Worm (Caenorhabditis elegans) whole organism, L2 larva: ENCODE data around the gene W01A11.7.

Experiments
- C34F6.9 ChIP-seq: fragments of 150-350 bp; optimal IDR thresholded peaks from 2 replicates; lab custom pipeline; 2014; ENCODE audit warnings: missing biosample characterization, missing genetic modification characterization
- R02D3.7 ChIP-seq: fragments of 150-350 bp; optimal IDR thresholded peaks from 2 replicates; lab custom pipeline; 2014; ENCODE audit warnings: missing biosample characterization, missing genetic modification characterization
- Y55F3AM.14 ChIP-seq: fragments of 200-800 bp; sonication (Bioruptor generic); optimal IDR thresholded peaks from 2 replicates; lab custom pipeline; 2018; ENCODE audit warnings: mild to moderate bottlenecking, missing genetic modification characterization, missing compliant biosample characterization
- ZK546.5 ChIP-seq: sonication (generic microtip); optimal IDR thresholded peaks from 2 replicates; lab custom pipeline; 2017; ENCODE audit warnings: missing biosample characterization, missing genetic modification characterization
- blmp-1 ChIP-seq: sonication (generic microtip); optimal IDR thresholded peaks from 2 replicates; lab custom pipeline; 2017; ENCODE audit warnings: missing genetic modification characterization, mild to moderate bottlenecking, missing compliant biosample characterization, antibody characterized with exemption, moderate library complexity; ENCODE audit not compliant: insufficient read depth
- crh-2 ChIP-seq: sonication (generic microtip); optimal IDR thresholded peaks from 2 replicates; lab custom pipeline; 2017; ENCODE audit warnings: missing biosample characterization, missing genetic modification characterization
- elt-3 ChIP-seq: sonication (generic microtip); optimal IDR thresholded peaks from 2 replicates; lab custom pipeline; 2017; ENCODE audit warnings: missing biosample characterization, missing genetic modification characterization
- fos-1 ChIP-seq: fragments of 150-350 bp; optimal IDR thresholded peaks from 2 replicates; lab custom pipeline; 2014; ENCODE audit warnings: missing biosample characterization, missing genetic modification characterization
- gmeb-1 ChIP-seq: fragments of 150-350 bp; optimal IDR thresholded peaks from 2 replicates; lab custom pipeline; 2014; ENCODE audit warnings: missing biosample characterization, missing genetic modification characterization
- lin-13 ChIP-seq: fragments of 150-350 bp; optimal IDR thresholded peaks from 2 replicates; lab custom pipeline; 2014; ENCODE audit warnings: missing biosample characterization, missing genetic modification reagents, missing genetic modification characterization
- lin-39 ChIP-seq: fragments of 150-350 bp; optimal IDR thresholded peaks from 2 replicates; lab custom pipeline; 2014; ENCODE audit warnings: missing biosample characterization, missing genetic modification reagents, missing genetic modification characterization
- lsy-2 ChIP-seq, 2 experiments: fragments of 150-350 bp in 1 of 2; sonication (generic microtip) in 1 of 2; optimal IDR thresholded peaks; 2 replicates each; lab custom pipeline; 2014 to 2017; ENCODE audit warnings: missing biosample characterization in 2 of 2, missing genetic modification characterization in 2 of 2
- mdl-1 ChIP-seq, 2 experiments: fragments of 150-350 bp in 1 of 2; sonication (generic microtip) in 1 of 2; optimal IDR thresholded peaks; 2 replicates each; lab custom pipeline; 2017; ENCODE audit warnings: missing biosample characterization in 2 of 2, missing genetic modification characterization in 2 of 2
- nhr-11 ChIP-seq: fragments of 150-350 bp; optimal IDR thresholded peaks from 2 replicates; lab custom pipeline; 2014; ENCODE audit warnings: missing biosample characterization, missing genetic modification characterization
- nhr-12 ChIP-seq: fragments of 150-350 bp; optimal IDR thresholded peaks from 2 replicates; lab custom pipeline; 2014; ENCODE audit warnings: missing biosample characterization, missing genetic modification characterization
- nhr-21 ChIP-seq: fragments of 150-350 bp; optimal IDR thresholded peaks from 2 replicates; lab custom pipeline; 2014; ENCODE audit warnings: missing biosample characterization, missing genetic modification characterization
- nhr-237 ChIP-seq: fragments of 150-350 bp; optimal IDR thresholded peaks from 2 replicates; lab custom pipeline; 2014; ENCODE audit warnings: missing biosample characterization, missing genetic modification characterization
- nhr-6 ChIP-seq: fragments of 150-350 bp; optimal IDR thresholded peaks from 2 replicates; lab custom pipeline; 2014; ENCODE audit warnings: missing biosample characterization, missing genetic modification characterization
- nhr-77 ChIP-seq: fragments of 150-350 bp; optimal IDR thresholded peaks from 2 replicates; lab custom pipeline; 2014; ENCODE audit warnings: missing biosample characterization, missing genetic modification characterization
- peb-1 ChIP-seq: fragments of 150-350 bp; optimal IDR thresholded peaks from 2 replicates; lab custom pipeline; 2014; ENCODE audit warnings: missing biosample characterization, missing genetic modification characterization
- sem-4 ChIP-seq: fragments of 150-350 bp; optimal IDR thresholded peaks from 2 replicates; lab custom pipeline; 2014; ENCODE audit warnings: missing biosample characterization, missing genetic modification reagents, missing genetic modification characterization
- skn-1 ChIP-seq: sonication (generic microtip); optimal IDR thresholded peaks from 2 replicates; lab custom pipeline; 2017; ENCODE audit warnings: missing biosample characterization, missing genetic modification characterization
- sma-3 ChIP-seq: sonication (generic microtip); optimal IDR thresholded peaks from 2 replicates; lab custom pipeline; 2016; ENCODE audit warnings: missing genetic modification reagents, missing genetic modification characterization, missing compliant biosample characterization
- sma-9 ChIP-seq, 2 experiments: fragments of 150-350 bp in 1 of 2; sonication (generic microtip) in 1 of 2; optimal IDR thresholded peaks; 2 replicates each; lab custom pipeline; 2014 to 2016; ENCODE audit warnings: missing genetic modification characterization in 2 of 2, mild to moderate bottlenecking in 1 of 2, missing biosample characterization in 1 of 2, missing compliant biosample characterization in 1 of 2, missing genetic modification reagents in 1 of 2, moderate library complexity in 1 of 2
- snpc-4 ChIP-seq: fragments of 150-350 bp; optimal IDR thresholded peaks from 2 replicates; lab custom pipeline; 2014; ENCODE audit warnings: missing biosample characterization, missing genetic modification characterization
- unc-55 ChIP-seq: fragments of 150-350 bp; sonication (generic microtip); optimal IDR thresholded peaks from 3 replicates; lab custom pipeline; 2014; ENCODE audit warnings: missing biosample characterization, missing genetic modification reagents, missing genetic modification characterization
- unc-62 ChIP-seq: fragments of 150-350 bp; optimal IDR thresholded peaks from 2 replicates; lab custom pipeline; 2014; ENCODE audit warnings: missing biosample characterization, missing genetic modification reagents, missing genetic modification characterization
- zag-1 ChIP-seq: fragments of 150-350 bp; optimal IDR thresholded peaks from 2 replicates; lab custom pipeline; 2014; ENCODE audit warnings: missing biosample characterization, missing genetic modification characterization
- ztf-11 ChIP-seq: sonication (generic microtip); optimal IDR thresholded peaks from 2 replicates; lab custom pipeline; 2017; ENCODE audit warnings: missing biosample characterization, missing genetic modification characterization
- ztf-4 ChIP-seq: fragments of 150-350 bp; optimal IDR thresholded peaks from 2 replicates; lab custom pipeline; 2014; ENCODE audit warnings: missing biosample characterization, missing genetic modification characterization

W01A11.7 gene

ce11 chrV:6514887-6515324 is 9.7 kb upstream of the W01A11.7 start, which contains the start of gene dpy-11 (continued):
- peak; percentile 43 for TF ChIP-seq Y55F3AM.14 (GFP tag; lab: Kevin White, UChicago)
- no peak for TF ChIP-seq nhr-12
- TF ChIP-seq elt-3: no peak
- peak in 1 of 2 experiments; percentile 51 for TF ChIP-seq lsy-2 (tag; optimal IDR thresholded peaks at IDR 0.05; lab: Kevin White, UChicago)
- no peak for TF ChIP-seq unc-55 (GFP tag; lab: Kevin White, UChicago)
- TF ChIP-seq lin-13: peak; percentile 34

ce11 chrV:6513786-6514430 is 8.7 kb upstream of the W01A11.7 start:
- TF ChIP-seq nhr-21 (tag; lab: Kevin White, UChicago) (peak; percentile 37), nhr-77 (tag; lab: Kevin White, UChicago) (no peak), sma-9 (GFP tag; optimal IDR thresholded peaks at IDR 0.05; lab: Kevin White, UChicago) (peak; percentile 13), sma-9 (tag; optimal IDR thresholded peaks at IDR 0.05; lab: Kevin White, UChicago) (no peak)
- TF ChIP-seq, all 48 proteins: peak for 2

- peak; percentile 8 for TF ChIP-seq nhr-21 (tag; lab: Kevin White, UChicago)
- no peak for TF ChIP-seq unc-62
- TF ChIP-seq nhr-237: no peak
- TF ChIP-seq skn-1 (tag; lab: Kevin White, UChicago): no peak
- peak; percentile 7 for TF ChIP-seq fos-1 (tag; lab: Kevin White, UChicago)
- no peak for TF ChIP-seq peb-1 (tag; lab: Kevin White, UChicago)
- no peak for TF ChIP-seq snpc-4 (tag; lab: Kevin White, UChicago)
- no peak for TF ChIP-seq sma-3 (GFP tag; lab: Kevin White, UChicago)
- TF ChIP-seq R02D3.7: no peak
Observed at ce11 chrV:6513356-6513755, 8.2 kb upstream of the W01A11.7 start.

- TF ChIP-seq Y55F3AM.14 (GFP tag; lab: Kevin White, UChicago): no peak
- TF ChIP-seq gmeb-1 (tag; lab: Kevin White, UChicago): no peak
- no peak for TF ChIP-seq lin-13
- no peak for TF ChIP-seq nhr-11 (tag; lab: Kevin White, UChicago)
- no peak for TF ChIP-seq unc-62
- TF ChIP-seq blmp-1 (tag; lab: Kevin White, UChicago): no peak
- no peak for TF ChIP-seq nhr-77 (tag; lab: Kevin White, UChicago)
- TF ChIP-seq ztf-4 (tag; lab: Kevin White, UChicago): no peak
- TF ChIP-seq crh-2 (tag; lab: Kevin White, UChicago): no peak
- no peak for TF ChIP-seq C34F6.9 (tag; lab: Kevin White, UChicago)
- TF ChIP-seq, all 48 proteins: peak for 0
Observed at ce11 chrV:6511121-6511520, 5.9 kb upstream of the W01A11.7 start, which contains the start of gene ubh-1. Gene ubh-1, minus strand, starts transcription at chrV:6511409.

- TF ChIP-seq sem-4: no peak
- no peak for TF ChIP-seq crh-2 (tag; lab: Kevin White, UChicago)
- peak in 1 of 2 experiments; percentile 10 for TF ChIP-seq lsy-2 (tag; optimal IDR thresholded peaks at IDR 0.05; lab: Kevin White, UChicago)
- TF ChIP-seq zag-1: no peak
Observed at ce11 chrV:6510622-6511021, 5.4 kb upstream of the W01A11.7 start.

ce11 chrV:6509717-6510116 is 4.5 kb upstream of the W01A11.7 start, which contains the start of gene ubh-2:
Gene ubh-2, minus strand, starts transcription at chrV:6509817.
- TF ChIP-seq lsy-2 (tag; optimal IDR thresholded peaks at IDR 0.05; lab: Kevin White, UChicago): no peak
- no peak for TF ChIP-seq nhr-11 (tag; lab: Kevin White, UChicago)
- TF ChIP-seq ztf-4 (tag; lab: Kevin White, UChicago): no peak
- TF ChIP-seq nhr-77 (tag; lab: Kevin White, UChicago): no peak
- TF ChIP-seq nhr-6 (tag; lab: Kevin White, UChicago): no peak
- no peak for TF ChIP-seq R02D3.7
- TF ChIP-seq mdl-1 (tag; optimal IDR thresholded peaks at IDR 0.05; lab: Kevin White, UChicago): no peak
- no peak for TF ChIP-seq ztf-11 (tag; lab: Kevin White, UChicago)
- TF ChIP-seq unc-62: no peak
- no peak for TF ChIP-seq ZK546.5
- TF ChIP-seq sem-4: no peak
- TF ChIP-seq lin-39 (tag; lab: Kevin White, UChicago): no peak
- TF ChIP-seq snpc-4 (tag; lab: Kevin White, UChicago): no peak
- no peak for TF ChIP-seq unc-55 (GFP tag; lab: Kevin White, UChicago)
- no peak for TF ChIP-seq nhr-21 (tag; lab: Kevin White, UChicago)
